Comparison of ENCODE assay signal across 1 fruit fly cellular context in genomic region chr3R:24953152-24953551, dm6.
A peak's percentile ranks its signal among the peaks of the same experiment; 100 is the strongest.
TF ChIP-seq lines count a peak whose summit lies in the region.

No protein-coding gene starts in this region.

TF ChIP-seq in whole organism, prepupa, 60 proteins besides CTCF, POLR2A, EP300 and RAD21 (continued from another document):
- TF ChIP-seq Eip75B (GFP tag; optimal IDR thresholded peaks at IDR 0.05; lab: Kevin White, UChicago) (peak; percentile 22), CG11902 (GFP tag; optimal IDR thresholded peaks at IDR 0.05; lab: Kevin White, UChicago) (no peak), Eip78C (GFP tag; lab: Kevin White, UChicago) (peak; percentile 75), CG16779 (tag; optimal IDR thresholded peaks at IDR 0.05; lab: Kevin White, UChicago) (no peak), Ets21C (GFP tag; optimal IDR thresholded peaks at IDR 0.05; lab: Kevin White, UChicago) (no peak), CG32006 (GFP tag; optimal IDR thresholded peaks at IDR 0.05; lab: Kevin White, UChicago) (no peak), CG10669 (GFP tag; optimal IDR thresholded peaks at IDR 0.05; lab: Kevin White, UChicago) (peak; percentile 58), Hr38 (GFP tag; optimal IDR thresholded peaks at IDR 0.05; lab: Kevin White, UChicago) (no peak), CG8632 (GFP tag; optimal IDR thresholded peaks at IDR 0.05; lab: Kevin White, UChicago) (no peak), fd85E (GFP tag; optimal IDR thresholded peaks at IDR 0.05; lab: Kevin White, UChicago) (no peak), Eip93F (GFP tag; optimal IDR thresholded peaks at IDR 0.05; lab: Kevin White, UChicago) (no peak), CG11294 (GFP tag; IDR thresholded peaks at IDR 0.05; lab: Robert Waterston, UW) (no peak)
